Worm (Caenorhabditis elegans) whole organism, L4/young adult: ENCODE measurements around the gene ZC443.3.

Source experiments
- W03F9.2 ChIP-seq: fragments of 150-350 bp; optimal IDR thresholded peaks from 2 replicates; lab custom pipeline; 2014; ENCODE audit warnings: missing biosample characterization, missing genetic modification characterization
- dao-5 ChIP-seq: sonication (generic microtip); optimal IDR thresholded peaks from 2 replicates; lab custom pipeline; 2016; ENCODE audit warnings: missing genotype, missing genetic modification characterization, moderate library complexity, missing compliant biosample characterization
- him-1 ChIP-seq: sonication (generic microtip); optimal IDR thresholded peaks from 2 replicates; lab custom pipeline; 2016; ENCODE audit warnings: missing genotype, missing genetic modification reagents, missing genetic modification characterization, missing compliant biosample characterization

ZC443.3 gene

ce11 chrV:12814022-12814421, at the start of gene ZC443.3:
ZC443.3 (minus strand) TSS chrV:12814122.
- TF ChIP-seq him-1 (tag; lab: Kevin White, UChicago) (no peak), W03F9.2 (no peak), dao-5 (tag; lab: Kevin White, UChicago) (no peak)

- TF ChIP-seq W03F9.2 (no peak), him-1 (tag; lab: Kevin White, UChicago) (no peak), dao-5 (tag; lab: Kevin White, UChicago) (no peak)
Measured at ce11 chrV:12859144-12859543, 45.2 kb upstream of the ZC443.3 start, which contains the start of gene anp-1. anp-1 (plus strand) TSS chrV:12859444.

ce11 chrV:12854766-12855165, 40.8 kb upstream of the ZC443.3 start, which contains the start of gene C44H9.7:
C44H9.7 (minus strand) TSS chrV:12854866.
- no peak for TF ChIP-seq W03F9.2
- no peak for TF ChIP-seq him-1 (tag; lab: Kevin White, UChicago)
- no peak for TF ChIP-seq dao-5 (tag; lab: Kevin White, UChicago)

ce11 chrV:12852355-12852754, 38.4 kb upstream of the ZC443.3 start:
- TF ChIP-seq him-1 (tag; lab: Kevin White, UChicago) (no peak), W03F9.2 (no peak), dao-5 (tag; lab: Kevin White, UChicago) (no peak)

ce11 chrV:12849736-12850135, 35.8 kb upstream of the ZC443.3 start, which contains the start of gene C44H9.5:
C44H9.5 (minus strand) TSS chrV:12849864.
- no peak for TF ChIP-seq dao-5 (tag; lab: Kevin White, UChicago)
- TF ChIP-seq W03F9.2, result no peak
- no peak for TF ChIP-seq him-1 (tag; lab: Kevin White, UChicago)

ce11 chrV:12845247-12845646, 31.3 kb upstream of the ZC443.3 start, which contains the start of gene C44H9.6:
C44H9.6 (minus strand) TSS chrV:12845347.
- TF ChIP-seq him-1 (tag; lab: Kevin White, UChicago) (no peak), dao-5 (tag; lab: Kevin White, UChicago) (no peak), W03F9.2 (no peak)

ce11 chrV:12844748-12845147, 30.8 kb upstream of the ZC443.3 start:
- TF ChIP-seq dao-5 (tag; lab: Kevin White, UChicago), result no peak
- TF ChIP-seq W03F9.2, result no peak
- TF ChIP-seq him-1 (tag; lab: Kevin White, UChicago), result no peak

- TF ChIP-seq W03F9.2, result no peak
- no peak for TF ChIP-seq dao-5 (tag; lab: Kevin White, UChicago)
- no peak for TF ChIP-seq him-1 (tag; lab: Kevin White, UChicago)
Measured at ce11 chrV:12835388-12835787, 21.5 kb upstream of the ZC443.3 start, which contains the start of gene C44H9.4. C44H9.4 (plus strand) TSS chrV:12835688.

ce11 chrV:12827219-12827618, 13.3 kb upstream of the ZC443.3 start, which contains the start of gene ugt-15:
ugt-15 (plus strand) TSS chrV:12827519.
- no peak for TF ChIP-seq dao-5 (tag; lab: Kevin White, UChicago)
- no peak for TF ChIP-seq him-1 (tag; lab: Kevin White, UChicago)
- TF ChIP-seq W03F9.2, result no peak

- TF ChIP-seq him-1 (tag; lab: Kevin White, UChicago) (no peak), W03F9.2 (no peak), dao-5 (tag; lab: Kevin White, UChicago) (no peak)
Measured at ce11 chrV:12824777-12825176, 10.9 kb upstream of the ZC443.3 start, which contains the start of gene ugt-16. ugt-16 (plus strand) TSS chrV:12825024.

ce11 chrV:12822065-12822464, 8.1 kb upstream of the ZC443.3 start:
- no peak for TF ChIP-seq dao-5 (tag; lab: Kevin White, UChicago)
- no peak for TF ChIP-seq W03F9.2
- no peak for TF ChIP-seq him-1 (tag; lab: Kevin White, UChicago)

ce11 chrV:12819792-12820453, 6.0 kb upstream of the ZC443.3 start, which contains the start of the genes ZC443.4 and ugt-18:
ZC443.4 (minus strand) TSS chrV:12819886.
ugt-18 (plus strand) TSS chrV:12820260.
- no peak for TF ChIP-seq dao-5 (tag; lab: Kevin White, UChicago)
- TF ChIP-seq W03F9.2, result no peak
- no peak for TF ChIP-seq him-1 (tag; lab: Kevin White, UChicago)

ce11 chrV:12819155-12819554, 5.2 kb upstream of the ZC443.3 start:
- peak; percentile 89 for TF ChIP-seq him-1 (tag; lab: Kevin White, UChicago)
- TF ChIP-seq dao-5 (tag; lab: Kevin White, UChicago), result no peak
- TF ChIP-seq W03F9.2, result no peak

ce11 chrV:12818486-12818885, 4.6 kb upstream of the ZC443.3 start:
- TF ChIP-seq W03F9.2 (no peak), him-1 (tag; lab: Kevin White, UChicago) (no peak), dao-5 (tag; lab: Kevin White, UChicago) (no peak)
